Worm (Caenorhabditis elegans): Measurements from ENCODE around the gene irld-59.

The irld-59 gene

ce11 chrIV:15328092-15328491 lies 8.8 kb upstream of the irld-59 start, which contains the start of gene tbx-40:
Gene tbx-40, minus strand, starts transcription at chrIV:15328192.
- TF ChIP-seq nhr-21 (tag; optimal IDR thresholded peaks at IDR 0.05), result no peak
- no peak for TF ChIP-seq sma-3 (GFP tag; optimal IDR thresholded peaks at IDR 0.05)
- no peak for TF ChIP-seq sem-4 (tag; optimal IDR thresholded peaks at IDR 0.05)
- TF ChIP-seq elt-3 (tag; optimal IDR thresholded peaks at IDR 0.05), result no peak
- TF ChIP-seq mab-5 (tag; optimal IDR thresholded peaks at IDR 0.05), result no peak
- no peak for TF ChIP-seq alr-1 (tag; optimal IDR thresholded peaks at IDR 0.05)
- no peak for TF ChIP-seq fos-1 (tag; optimal IDR thresholded peaks at IDR 0.05)
- TF ChIP-seq skn-1 (tag; optimal IDR thresholded peaks at IDR 0.05), result no peak
- TF ChIP-seq nhr-25 (tag; optimal IDR thresholded peaks at IDR 0.05), result no peak
- TF ChIP-seq dmd-4 (tag; optimal IDR thresholded peaks at IDR 0.05), result no peak
- TF ChIP-seq ceh-16 (tag; optimal IDR thresholded peaks at IDR 0.05), result no peak
- no peak for TF ChIP-seq ztf-11 (tag; optimal IDR thresholded peaks at IDR 0.05)
- TF ChIP-seq gmeb-1 (tag; optimal IDR thresholded peaks at IDR 0.05), result no peak
- TF ChIP-seq peb-1 (tag; optimal IDR thresholded peaks at IDR 0.05), result no peak
- TF ChIP-seq aly-2 (tag; optimal IDR thresholded peaks at IDR 0.05), result no peak
- TF ChIP-seq unc-62 (GFP tag; optimal IDR thresholded peaks at IDR 0.05), result no peak
- no peak for TF ChIP-seq ztf-4 (tag; optimal IDR thresholded peaks at IDR 0.05)

DNA sequence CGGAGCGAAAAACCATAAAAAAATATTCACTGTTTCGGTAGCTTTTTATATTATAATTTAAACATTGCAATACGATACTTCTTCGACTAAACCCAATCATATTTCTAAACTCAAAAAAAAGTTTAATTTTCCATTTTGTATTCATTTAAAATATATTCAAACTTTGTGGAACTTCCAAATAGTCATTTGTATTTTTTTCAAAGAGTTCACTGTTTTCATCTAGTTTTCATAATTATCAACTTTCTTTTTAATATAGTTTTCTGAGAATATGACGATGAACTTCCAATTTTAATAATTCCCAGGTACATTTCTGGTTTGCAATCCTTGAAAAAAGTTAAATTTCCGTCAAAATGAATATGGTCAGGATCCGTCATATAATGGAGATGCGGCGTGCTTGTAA lies 24.4 kb downstream of the irld-59 start, which contains the start of gene cpna-4:
Gene cpna-4, plus strand, starts transcription at position 301 of the 400 bp plus-strand sequence.
- TF ChIP-seq gmeb-1 (tag; optimal IDR thresholded peaks at IDR 0.05), result no peak
- TF ChIP-seq elt-3 (tag; optimal IDR thresholded peaks at IDR 0.05), result no peak
- no peak for TF ChIP-seq alr-1 (tag; optimal IDR thresholded peaks at IDR 0.05)
- TF ChIP-seq nhr-11 (tag; optimal IDR thresholded peaks at IDR 0.05), result no peak
- no peak for TF ChIP-seq ZK546.5 (tag; optimal IDR thresholded peaks at IDR 0.05)
- TF ChIP-seq blmp-1 (tag; optimal IDR thresholded peaks at IDR 0.05; ENCODE audit: insufficient read depth), result no peak
- TF ChIP-seq aly-2 (tag; optimal IDR thresholded peaks at IDR 0.05), result no peak
- TF ChIP-seq nhr-21 (tag; optimal IDR thresholded peaks at IDR 0.05), result no peak
- no peak for TF ChIP-seq mab-5 (tag; optimal IDR thresholded peaks at IDR 0.05)
- no peak for TF ChIP-seq C34F6.9 (tag; optimal IDR thresholded peaks at IDR 0.05)
- TF ChIP-seq nhr-6 (tag; optimal IDR thresholded peaks at IDR 0.05), result no peak
- TF ChIP-seq ztf-11 (tag; optimal IDR thresholded peaks at IDR 0.05), result no peak
- no peak for TF ChIP-seq dmd-4 (tag; optimal IDR thresholded peaks at IDR 0.05)
- no peak for TF ChIP-seq nhr-25 (tag; optimal IDR thresholded peaks at IDR 0.05)
- TF ChIP-seq elt-1 (tag; optimal IDR thresholded peaks at IDR 0.05), result no peak
- no peak for TF ChIP-seq mbf-1 (tag; optimal IDR thresholded peaks at IDR 0.05)
- no peak for TF ChIP-seq sma-3 (GFP tag; optimal IDR thresholded peaks at IDR 0.05)
- no peak for TF ChIP-seq unc-39 (tag; optimal IDR thresholded peaks at IDR 0.05)
- no peak for TF ChIP-seq sem-4 (tag; optimal IDR thresholded peaks at IDR 0.05)

ce11 chrIV:15361884-15362283 lies 25.0 kb downstream of the irld-59 start:
- no peak for TF ChIP-seq egl-27 (tag; optimal IDR thresholded peaks at IDR 0.05)
- TF ChIP-seq lin-11 (tag; optimal IDR thresholded peaks at IDR 0.05), result no peak
- no peak for TF ChIP-seq Y55F3AM.14 (GFP tag; optimal IDR thresholded peaks at IDR 0.05)
- TF ChIP-seq unc-55 (GFP tag; optimal IDR thresholded peaks at IDR 0.05), result peak; percentile 45
- TF ChIP-seq snpc-4 (tag; optimal IDR thresholded peaks at IDR 0.05), result no peak

DNA sequence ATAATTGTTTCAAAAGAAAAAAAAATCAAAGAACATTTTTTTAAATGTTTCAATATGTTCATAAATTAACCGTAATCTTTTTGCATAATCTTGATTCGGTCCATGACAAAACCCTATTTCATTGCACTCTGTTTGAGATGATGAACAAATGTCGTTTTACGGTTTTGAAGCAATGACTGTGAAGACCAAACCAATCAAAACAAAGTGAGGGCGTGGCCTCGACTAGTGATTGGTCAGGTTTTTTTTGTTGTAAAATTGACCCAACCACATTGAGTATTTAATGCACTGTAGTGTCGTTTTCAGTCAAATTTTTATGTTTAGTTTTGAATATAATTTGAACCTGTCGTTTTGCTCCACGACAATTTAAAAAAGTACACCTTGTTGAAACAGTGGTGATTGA lies 40.6 kb downstream of the irld-59 start:
- no peak for TF ChIP-seq blmp-1 (tag; optimal IDR thresholded peaks at IDR 0.05; ENCODE audit: insufficient read depth)
- no peak for TF ChIP-seq nhr-12 (tag; optimal IDR thresholded peaks at IDR 0.05)
- no peak for TF ChIP-seq unc-39 (tag; optimal IDR thresholded peaks at IDR 0.05)
- TF ChIP-seq nhr-25 (tag; optimal IDR thresholded peaks at IDR 0.05), result no peak
- no peak for TF ChIP-seq mab-5 (tag; optimal IDR thresholded peaks at IDR 0.05)
- TF ChIP-seq unc-55 (GFP tag; optimal IDR thresholded peaks at IDR 0.05), result no peak
- TF ChIP-seq nhr-21 (tag; optimal IDR thresholded peaks at IDR 0.05), result no peak
- no peak for TF ChIP-seq ama-1 (optimal IDR thresholded peaks at IDR 0.05)
- no peak for TF ChIP-seq ztf-11 (tag; optimal IDR thresholded peaks at IDR 0.05)
- TF ChIP-seq mbf-1 (tag; optimal IDR thresholded peaks at IDR 0.05), result no peak
- no peak for TF ChIP-seq lin-11 (tag; optimal IDR thresholded peaks at IDR 0.05)
- no peak for TF ChIP-seq nhr-11 (tag; optimal IDR thresholded peaks at IDR 0.05)
- TF ChIP-seq nhr-23 (tag; optimal IDR thresholded peaks at IDR 0.05), result no peak
- TF ChIP-seq ZK546.5 (tag; optimal IDR thresholded peaks at IDR 0.05), result no peak
- TF ChIP-seq nhr-77 (tag; optimal IDR thresholded peaks at IDR 0.05), result no peak
- no peak for TF ChIP-seq mdl-1 (tag; optimal IDR thresholded peaks at IDR 0.05)
- TF ChIP-seq nhr-237 (tag; optimal IDR thresholded peaks at IDR 0.05), result no peak
- TF ChIP-seq unc-62 (GFP tag; optimal IDR thresholded peaks at IDR 0.05), result no peak
- no peak for TF ChIP-seq aly-2 (tag; optimal IDR thresholded peaks at IDR 0.05)
- TF ChIP-seq nhr-6 (tag; optimal IDR thresholded peaks at IDR 0.05), result no peak
